Worm (Caenorhabditis elegans): ENCODE data around the gene smr-1.

smr-1 gene

DNA sequence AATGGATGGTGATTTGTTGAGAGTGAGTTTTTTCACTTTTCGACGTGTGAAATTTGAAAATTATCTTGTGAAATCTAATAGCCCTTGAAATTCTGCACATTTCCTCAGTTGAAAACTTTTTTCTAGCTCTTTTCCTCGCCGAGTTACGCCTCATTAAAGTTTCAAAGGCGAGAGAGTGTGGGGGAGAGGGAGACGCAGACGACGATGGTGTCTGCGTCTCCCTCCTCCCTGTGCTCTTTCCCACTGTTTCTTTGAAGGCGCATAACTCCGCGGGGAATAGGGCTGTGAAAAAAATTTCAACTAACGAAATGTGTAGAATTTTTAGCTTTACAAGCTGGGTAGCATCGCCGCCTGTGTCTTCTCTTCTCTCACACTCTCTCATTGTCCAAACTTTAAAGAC lies 23.4 kb downstream of the smr-1 start:
- no peak for TF ChIP-seq unc-62 (GFP tag; optimal IDR thresholded peaks at IDR 0.05)

DNA sequence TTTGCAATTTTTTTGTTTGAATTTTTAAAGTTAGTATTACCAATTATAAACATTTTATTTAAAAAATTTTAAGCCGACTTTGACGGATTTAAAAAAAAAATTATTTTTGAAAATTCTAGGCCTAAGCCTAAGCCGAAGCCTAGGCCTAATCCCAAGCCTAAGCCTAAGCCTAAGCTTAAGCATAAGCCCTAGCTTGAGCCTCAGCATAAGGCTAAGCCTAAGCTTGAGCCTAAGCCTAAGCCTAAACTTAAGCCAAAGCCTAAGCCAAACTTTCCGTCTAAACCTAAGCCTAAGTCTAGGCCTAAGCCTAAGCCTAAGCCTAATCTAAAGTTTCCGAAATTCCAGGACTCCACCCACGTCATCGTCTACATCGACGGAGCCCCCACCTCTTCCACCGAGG lies 26.6 kb downstream of the smr-1 start:
- no peak for TF ChIP-seq unc-62 (GFP tag; optimal IDR thresholded peaks at IDR 0.05)

DNA sequence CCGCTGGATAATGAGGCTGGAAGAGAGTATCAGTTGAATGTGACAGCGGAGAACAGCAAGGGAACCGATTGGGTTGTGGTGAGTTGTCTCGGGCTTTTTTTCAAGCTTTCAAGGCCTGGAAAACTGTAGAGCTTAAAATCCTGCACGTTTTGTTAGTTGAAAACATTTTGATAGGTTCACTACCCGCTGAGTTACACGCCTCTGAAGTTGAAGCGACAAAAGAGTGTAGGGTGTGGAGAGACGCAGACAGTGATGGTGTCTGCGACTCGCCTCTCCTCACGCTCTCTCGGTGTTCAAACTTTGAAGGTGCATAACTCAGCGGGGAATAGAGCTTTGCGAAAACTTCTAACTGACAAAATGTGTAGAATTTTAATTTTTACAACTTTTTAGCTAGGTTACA lies 30.4 kb downstream of the smr-1 start:
- no peak for TF ChIP-seq unc-62 (GFP tag; optimal IDR thresholded peaks at IDR 0.05)

DNA sequence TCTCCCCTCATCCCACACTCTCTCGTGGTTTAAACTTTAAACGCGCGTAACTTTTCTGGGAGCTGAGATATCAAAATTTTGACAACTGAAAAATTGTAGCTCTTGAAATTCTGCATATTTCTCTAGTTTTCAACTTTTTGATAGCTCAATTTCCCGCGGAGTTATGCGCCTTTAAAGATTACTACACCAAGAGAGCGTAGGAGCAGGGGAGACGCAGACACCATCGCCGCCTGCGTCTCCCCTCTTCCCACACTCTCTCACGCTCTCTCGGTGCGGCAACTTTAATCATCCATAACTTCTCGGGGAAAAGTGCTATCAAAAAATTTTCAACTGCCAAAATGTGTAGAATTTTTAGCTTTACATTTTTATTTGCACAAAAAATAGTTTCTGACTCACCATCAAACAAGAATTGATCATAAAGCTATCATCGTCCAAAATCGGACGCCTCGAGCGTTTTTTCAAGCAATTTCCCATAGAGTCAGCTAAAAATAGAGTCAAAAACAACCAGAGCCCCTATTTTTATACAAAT lies 33.2 kb downstream of the smr-1 start, which contains the start of gene eak-3:
Gene eak-3, minus strand, starts transcription at position 479 of the 529 bp plus-strand sequence.
- no peak for TF ChIP-seq unc-62 (GFP tag; optimal IDR thresholded peaks at IDR 0.05)

DNA sequence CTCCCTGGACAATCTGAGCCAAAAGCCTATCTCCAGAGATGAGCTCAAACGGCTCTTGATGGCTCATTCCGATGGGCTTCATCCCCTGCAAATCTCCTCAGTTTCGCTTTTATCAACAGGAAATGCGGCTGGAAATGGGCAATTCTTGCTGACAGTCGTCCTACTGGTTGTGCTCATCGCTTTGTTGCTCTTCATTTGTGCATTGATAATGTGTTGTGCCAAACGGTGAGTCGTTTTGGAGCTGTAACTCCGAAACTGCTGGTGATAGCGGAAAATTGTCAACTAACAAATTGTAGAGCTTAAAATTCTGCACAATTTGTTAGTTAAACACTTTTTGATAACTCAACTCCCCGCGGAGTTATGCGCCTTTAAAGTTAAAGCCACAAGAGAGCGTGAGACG lies 36.0 kb downstream of the smr-1 start:
- no peak for TF ChIP-seq unc-62 (GFP tag; optimal IDR thresholded peaks at IDR 0.05)

DNA sequence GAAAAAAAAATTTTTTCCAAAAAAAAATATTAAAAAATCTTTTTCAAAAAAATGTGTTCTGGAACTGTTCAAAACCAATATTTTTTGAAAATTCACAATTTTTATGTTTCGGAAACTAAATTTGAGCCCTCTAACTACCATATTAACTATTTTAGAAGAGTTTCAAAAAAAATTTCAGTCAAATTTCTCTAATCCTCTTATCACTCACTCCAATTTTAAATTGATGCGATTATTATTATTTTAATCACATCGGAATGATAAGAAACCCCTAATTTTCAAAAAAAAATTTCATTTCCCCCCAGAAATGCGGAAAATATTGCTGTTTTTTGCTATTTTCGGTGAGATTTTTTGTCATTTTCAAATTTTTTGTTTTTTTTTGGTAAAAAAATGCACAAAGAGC lies 38.8 kb downstream of the smr-1 start, which contains the start of gene nspg-8:
Gene nspg-8, plus strand, starts transcription at position 301 of the 400 bp plus-strand sequence.
- no peak for TF ChIP-seq unc-62 (GFP tag; optimal IDR thresholded peaks at IDR 0.05)

DNA sequence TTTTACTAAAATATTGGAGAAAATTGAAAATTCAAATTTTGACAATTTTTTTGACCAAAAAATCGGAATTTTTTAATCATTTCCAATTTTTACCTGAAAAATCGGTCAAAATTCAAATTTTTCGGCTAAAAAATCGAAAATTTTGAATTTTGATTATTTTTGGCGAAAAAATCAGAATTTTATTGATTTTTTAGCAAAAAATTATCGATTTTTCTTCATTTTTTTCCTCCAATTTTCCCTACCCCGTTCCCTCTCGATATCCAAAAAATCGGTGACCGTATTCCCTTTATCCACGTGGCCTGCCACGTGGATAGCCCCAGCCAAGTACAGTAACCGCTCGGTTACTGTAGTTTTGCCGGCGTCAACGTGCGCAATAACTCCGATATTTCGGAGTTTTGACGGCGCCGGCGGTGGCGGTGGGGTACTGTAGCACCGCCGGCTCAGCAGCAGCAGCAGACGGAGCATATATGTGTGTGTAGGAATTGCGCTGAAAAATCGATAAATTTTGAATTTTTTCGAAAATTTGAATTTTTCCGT lies 50.4 kb downstream of the smr-1 start, which contains the start of gene Y119D3B.14:
Gene Y119D3B.14, minus strand, starts transcription at position 487 of the 537 bp plus-strand sequence.
- TF ChIP-seq unc-62 (GFP tag; optimal IDR thresholded peaks at IDR 0.05) = no peak

Data from whole organism, dauer.